Worm (Caenorhabditis elegans) whole organism, mixed stage, embryonic: ENCODE data around the gene txt-10.

ENCODE experiments used
- blmp-1 ChIP-seq: fragments of 150-350 bp; optimal IDR thresholded peaks from 2 replicates; lab custom pipeline; 2014; ENCODE audit warnings: missing biosample characterization, missing genetic modification characterization
- drap-1 ChIP-seq: fragments of 200-800 bp; sonication (Bioruptor generic); optimal IDR thresholded peaks from 3 replicates; lab custom pipeline; 2018; ENCODE audit warnings: mild to moderate bottlenecking, missing genetic modification characterization, missing compliant biosample characterization
- lsy-2 ChIP-seq: fragments of 150-350 bp; optimal IDR thresholded peaks from 2 replicates; lab custom pipeline; 2014; ENCODE audit warnings: missing biosample characterization, missing genetic modification characterization
- sptf-1 ChIP-seq: sonication (generic microtip); optimal IDR thresholded peaks from 2 replicates; lab custom pipeline; 2017; ENCODE audit warnings: mild to moderate bottlenecking, missing genetic modification characterization, moderate library complexity, missing compliant biosample characterization

DNA sequence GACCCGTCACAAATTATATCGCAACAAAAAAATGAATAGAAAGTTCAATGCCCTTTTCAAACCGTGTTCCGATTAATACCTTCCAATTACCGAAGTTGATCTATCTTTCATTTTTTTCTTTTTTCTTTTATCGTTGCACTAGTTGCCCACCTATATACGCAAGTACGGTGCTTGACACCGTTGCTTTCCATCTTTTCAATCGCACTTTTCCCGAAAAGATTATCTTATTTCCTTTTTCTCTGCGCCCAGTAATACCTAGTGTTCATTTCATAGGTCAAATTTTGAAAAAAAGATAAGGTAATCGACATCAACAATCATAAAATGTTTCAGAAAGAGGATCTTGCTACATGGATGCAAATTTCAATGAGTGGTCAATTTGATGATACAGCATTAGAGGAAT is 3.0 kb downstream of the txt-10 start:
- no peak for TF ChIP-seq drap-1
- TF ChIP-seq blmp-1, result no peak
- TF ChIP-seq lsy-2 (tag; lab: Kevin White, UChicago), result no peak
- no peak for TF ChIP-seq sptf-1 (tag; lab: Kevin White, UChicago)
